Fruit fly (Drosophila melanogaster) whole organism, embryonic: ENCODE results near the gene mRRF2.
A peak's percentile ranks its signal among the peaks of the same experiment; 100 is the strongest.

Experiments
- Atf3 ChIP-seq: fragments of 200-800 bp; sonication (Bioruptor generic); optimal IDR thresholded peaks from 3 replicates; lab custom pipeline; 2016; ENCODE audit warnings: missing biosample characterization, missing genetic modification characterization
- B-H2 ChIP-seq: fragments of 200-800 bp; sonication (Bioruptor generic); optimal IDR thresholded peaks from 2 replicates; lab custom pipeline; 2018; ENCODE audit warnings: missing biosample characterization, mild to moderate bottlenecking, missing genetic modification characterization
- BEAF-32 ChIP-seq: fragments of 200-800 bp; sonication (Bioruptor generic); optimal IDR thresholded peaks from 3 replicates; lab custom pipeline; 2017; ENCODE audit warnings: missing biosample characterization, missing genetic modification characterization, mild to moderate bottlenecking, moderate library complexity, missing genetic modification reagents
- CG10274 ChIP-seq: fragments of 200-800 bp; sonication (Bioruptor generic); optimal IDR thresholded peaks from 3 replicates; lab custom pipeline; 2017; ENCODE audit warnings: missing biosample characterization, mild to moderate bottlenecking, missing genetic modification characterization
- CG10565 ChIP-seq: fragments of 200-800 bp; sonication (Bioruptor generic); optimal IDR thresholded peaks from 3 replicates; lab custom pipeline; 2016; ENCODE audit warnings: missing biosample characterization, mild to moderate bottlenecking, missing genetic modification characterization
- CG11723 ChIP-seq: fragments of 200-800 bp; sonication (Bioruptor generic); optimal IDR thresholded peaks from 2 replicates; lab custom pipeline; 2017; ENCODE audit warnings: missing biosample characterization, mild to moderate bottlenecking, missing genetic modification characterization
- CG17361 ChIP-seq: fragments of 200-800 bp; sonication (Bioruptor generic); IDR thresholded peaks from 3 replicates; pipeline ENCODE4 v1.3.6; 2022; ENCODE audit warnings: missing biosample characterization, missing genetic modification characterization
- CG17802 ChIP-seq: fragments of 200-800 bp; sonication (Bioruptor generic); optimal IDR thresholded peaks from 2 replicates; lab custom pipeline; 2018; ENCODE audit warnings: missing biosample characterization, mild to moderate bottlenecking, missing genetic modification characterization, moderate library complexity
- CG2120 ChIP-seq: fragments of 200-800 bp; sonication (Bioruptor generic); optimal IDR thresholded peaks from 3 replicates; lab custom pipeline; 2016; ENCODE audit warnings: missing biosample characterization, missing genetic modification characterization
- CG2678 ChIP-seq: fragments of 200-800 bp; sonication (Bioruptor generic); optimal IDR thresholded peaks from 3 replicates; lab custom pipeline; 2019; ENCODE audit warnings: missing biosample characterization, mild to moderate bottlenecking, missing genetic modification characterization, moderate library complexity
- CG3065 ChIP-seq: fragments of 200-800 bp; sonication (Bioruptor generic); optimal IDR thresholded peaks from 2 replicates; lab custom pipeline; 2016; ENCODE audit warnings: missing biosample characterization, missing genetic modification characterization
- CG31224 ChIP-seq: fragments of 200-800 bp; sonication (Bioruptor generic); IDR thresholded peaks from 2 replicates; pipeline ENCODE4 v1.3.6; 2022; ENCODE audit warnings: missing biosample characterization, missing genetic modification characterization
- CG33557 ChIP-seq: fragments of 200-800 bp; sonication (Bioruptor generic); optimal IDR thresholded peaks from 2 replicates; lab custom pipeline; 2019; ENCODE audit warnings: missing biosample characterization, mild to moderate bottlenecking, missing genetic modification characterization, moderate library complexity
- CG3838 ChIP-seq: fragments of 200-800 bp; sonication (Bioruptor generic); optimal IDR thresholded peaks from 3 replicates; lab custom pipeline; 2016; ENCODE audit warnings: missing biosample characterization, missing genetic modification characterization
- CG3847 ChIP-seq: fragments of 200-800 bp; sonication (Bioruptor generic); IDR thresholded peaks from 2 replicates; pipeline ENCODE4 v1.3.6; 2022; ENCODE audit warnings: missing biosample characterization, missing genetic modification characterization
- CG4282 ChIP-seq: fragments of 200-800 bp; sonication (Bioruptor generic); optimal IDR thresholded peaks from 2 replicates; lab custom pipeline; 2016; ENCODE audit warnings: missing biosample characterization, missing genetic modification characterization
- CG4424 ChIP-seq: fragments of 200-800 bp; sonication (Bioruptor generic); optimal IDR thresholded peaks from 3 replicates; lab custom pipeline; 2016; ENCODE audit warnings: missing biosample characterization, missing genetic modification characterization
- CG5180 ChIP-seq: fragments of 200-800 bp; sonication (Bioruptor generic); optimal IDR thresholded peaks from 3 replicates; lab custom pipeline; 2017; ENCODE audit warnings: missing biosample characterization, missing genetic modification characterization, mild to moderate bottlenecking, moderate library complexity, missing genetic modification reagents
- CG6654 ChIP-seq: fragments of 200-800 bp; sonication (Bioruptor generic); optimal IDR thresholded peaks from 2 replicates; lab custom pipeline; 2017; ENCODE audit warnings: missing biosample characterization, mild to moderate bottlenecking, missing genetic modification characterization
- CG6854 ChIP-seq: fragments of 200-800 bp; sonication (Bioruptor generic); optimal IDR thresholded peaks from 3 replicates; lab custom pipeline; 2017; ENCODE audit warnings: missing biosample characterization, mild to moderate bottlenecking, missing genetic modification characterization
- D19B ChIP-seq: fragments of 200-800 bp; sonication (Bioruptor generic); optimal IDR thresholded peaks from 2 replicates; lab custom pipeline; 2017; ENCODE audit warnings: missing biosample characterization, mild to moderate bottlenecking, missing genetic modification characterization
- Dbx ChIP-seq: fragments of 200-800 bp; sonication (Bioruptor generic); IDR thresholded peaks from 3 replicates; pipeline ENCODE4 v1.3.6; 2022; ENCODE audit warnings: missing biosample characterization, missing genetic modification characterization
- Dref ChIP-seq: fragments of 200-800 bp; sonication (Bioruptor generic); IDR thresholded peaks from 2 replicates; pipeline ENCODE4 v1.3.6; 2022; ENCODE audit warnings: missing biosample characterization, missing genetic modification characterization
- Fer2 ChIP-seq: fragments of 200-800 bp; sonication (Bioruptor generic); optimal IDR thresholded peaks from 2 replicates; lab custom pipeline; 2018; ENCODE audit warnings: missing biosample characterization, mild to moderate bottlenecking, missing genetic modification characterization, moderate library complexity
- Hr51 ChIP-seq, 2 experiments: fragments of 200-800 bp; sonication (Bioruptor generic); optimal IDR thresholded peaks; 2 replicates in 1 of 2; 3 replicates in 1 of 2; lab custom pipeline; 2016 to 2018; ENCODE audit warnings: missing biosample characterization in 2 of 2, missing genetic modification characterization in 2 of 2, mild to moderate bottlenecking in 1 of 2, moderate library complexity in 1 of 2
- Med ChIP-seq: fragments of 200-800 bp; sonication (Bioruptor generic); peaks from one replicate; lab custom pipeline; 2016; ENCODE audit warnings: missing biosample characterization, missing genetic modification characterization, mild to moderate bottlenecking, inconsistent platforms, moderate library complexity
- Mes4 ChIP-seq: fragments of 200-800 bp; sonication (Bioruptor generic); optimal IDR thresholded peaks from 2 replicates; lab custom pipeline; 2016; ENCODE audit warnings: missing biosample characterization, missing genetic modification characterization
- NC2β ChIP-seq: fragments of 200-800 bp; sonication (Bioruptor generic); optimal IDR thresholded peaks from 2 replicates; lab custom pipeline; 2016; ENCODE audit warnings: missing biosample characterization, missing genetic modification characterization
- NFAT ChIP-seq: fragments of 200-800 bp; sonication (Bioruptor generic); IDR thresholded peaks from 2 replicates; pipeline ENCODE4 v1.3.6; 2022; ENCODE audit warnings: missing biosample characterization, missing genetic modification characterization
- Optix ChIP-seq: fragments of 200-800 bp; sonication (Bioruptor generic); IDR thresholded peaks from 3 replicates; pipeline ENCODE4 v1.3.6; 2022; ENCODE audit warnings: missing biosample characterization, missing genetic modification characterization
- Taf1 ChIP-seq: fragments of 200-800 bp; sonication (Bioruptor generic); IDR thresholded peaks from 2 replicates; pipeline ENCODE4 v1.3.6; 2022; ENCODE audit warnings: missing biosample characterization, missing genetic modification characterization
- Tbp ChIP-seq: fragments of >200 bp; optimal IDR thresholded peaks from 2 replicates; lab custom pipeline; 2018; ENCODE audit warnings: missing biosample characterization, missing genetic modification characterization
- Vsx1 ChIP-seq: fragments of 200-800 bp; sonication (Bioruptor generic); optimal IDR thresholded peaks from 2 replicates; lab custom pipeline; 2017; ENCODE audit warnings: missing biosample characterization, mild to moderate bottlenecking, missing genetic modification characterization, missing genetic modification reagents
- Xrp1 ChIP-seq: fragments of 200-800 bp; sonication (Bioruptor generic); IDR thresholded peaks from 2 replicates; pipeline ENCODE4 v1.3.6; 2022; ENCODE audit warnings: missing biosample characterization, missing genetic modification characterization
- ac ChIP-seq: fragments of 200-800 bp; sonication (Bioruptor generic); optimal IDR thresholded peaks from 3 replicates; lab custom pipeline; 2017; ENCODE audit warnings: missing biosample characterization, mild to moderate bottlenecking, missing genetic modification characterization
- caup ChIP-seq: fragments of 200-800 bp; sonication (Bioruptor generic); optimal IDR thresholded peaks from 3 replicates; lab custom pipeline; 2017; ENCODE audit warnings: missing biosample characterization, mild to moderate bottlenecking, missing genetic modification characterization, moderate library complexity; ENCODE audit not compliant: severe bottlenecking
- ems ChIP-seq: fragments of 200-800 bp; sonication (Bioruptor generic); optimal IDR thresholded peaks from 3 replicates; lab custom pipeline; 2016; ENCODE audit warnings: missing biosample characterization, missing genetic modification characterization
- gem ChIP-seq: fragments of 200-800 bp; sonication (Bioruptor generic); optimal IDR thresholded peaks from 2 replicates; lab custom pipeline; 2019; ENCODE audit warnings: missing biosample characterization, mild to moderate bottlenecking, missing genetic modification characterization, moderate library complexity
- hkb ChIP-seq, 2 experiments: fragments of 200-800 bp in 1 of 2; fragments of >200 bp in 1 of 2; sonication (Bioruptor generic) in 1 of 2; IDR thresholded peaks in 1 of 2; optimal IDR thresholded peaks in 1 of 2; 2 replicates each; pipeline versions ENCODE4 v1.3.6 to Lab custom; 2017 to 2022; ENCODE audit warnings: missing biosample characterization in 1 of 2, missing genetic modification characterization in 1 of 2
- nmo ChIP-seq: fragments of 200-800 bp; sonication (Bioruptor generic); optimal IDR thresholded peaks from 2 replicates; lab custom pipeline; 2018; ENCODE audit warnings: missing biosample characterization, mild to moderate bottlenecking, missing genetic modification characterization, moderate library complexity
- pum ChIP-seq: fragments of 200-800 bp; sonication (Bioruptor generic); optimal IDR thresholded peaks from 2 replicates; lab custom pipeline; 2016; ENCODE audit warnings: missing biosample characterization, missing genetic modification characterization
- rib ChIP-seq: fragments of 200-800 bp; sonication (Bioruptor generic); IDR thresholded peaks from 2 replicates; pipeline ENCODE4 v1.3.6; 2022; ENCODE audit warnings: missing biosample characterization, missing genetic modification characterization
- sens-2 ChIP-seq: fragments of 200-800 bp; sonication (Bioruptor generic); IDR thresholded peaks from 2 replicates; pipeline ENCODE4 v1.3.6; 2022; ENCODE audit warnings: missing biosample characterization, missing genetic modification characterization
- slp2 ChIP-seq: fragments of 200-800 bp; sonication (Bioruptor generic); optimal IDR thresholded peaks from 2 replicates; lab custom pipeline; 2016; ENCODE audit warnings: missing biosample characterization, missing genetic modification characterization
- sob ChIP-seq: fragments of 200-800 bp; sonication (Bioruptor generic); IDR thresholded peaks from 2 replicates; pipeline ENCODE4 v1.3.6; 2022; ENCODE audit warnings: missing biosample characterization, missing genetic modification characterization
- ssp ChIP-seq: fragments of 200-800 bp; sonication (Bioruptor generic); IDR thresholded peaks from 2 replicates; pipeline ENCODE4 v1.3.6; 2022; ENCODE audit warnings: missing biosample characterization, missing genetic modification characterization
- tap ChIP-seq: fragments of 200-800 bp; optimal IDR thresholded peaks from 3 replicates; lab custom pipeline; 2019; ENCODE audit warnings: missing biosample characterization, mild to moderate bottlenecking, missing genetic modification characterization, moderate library complexity
- trh ChIP-seq: fragments of 200-800 bp; sonication (Bioruptor generic); optimal IDR thresholded peaks from 2 replicates; lab custom pipeline; 2016; ENCODE audit warnings: missing biosample characterization, missing genetic modification characterization
- unc-4 ChIP-seq: fragments of 200-800 bp; sonication (Bioruptor generic); IDR thresholded peaks from 2 replicates; pipeline ENCODE4 v1.3.6; 2022; ENCODE audit warnings: missing biosample characterization, missing genetic modification characterization; ENCODE audit not compliant: partially characterized antibody
- vvl ChIP-seq: fragments of 200-800 bp; sonication (Bioruptor generic); IDR thresholded peaks from 2 replicates; pipeline ENCODE4 v1.3.6; 2022; ENCODE audit warnings: missing biosample characterization, missing genetic modification characterization

mRRF2 gene

dm6 chr3R:22626842-22627392 lies 13.4 kb downstream of the mRRF2 start (continued):
- TF ChIP-seq Hr51 (GFP tag; optimal IDR thresholded peaks at IDR 0.05; lab: Kevin White, UChicago): peak; percentile 5 to 18
- peak; percentile 80 for TF ChIP-seq caup (GFP tag; lab: Kevin White, UChicago)
- TF ChIP-seq CG3065: no peak
- TF ChIP-seq CG31224 (GFP tag; lab: Robert Waterston, UW): no peak
- TF ChIP-seq NFAT (GFP tag; lab: Robert Waterston, UW): no peak
- TF ChIP-seq CG3847: no peak
- TF ChIP-seq sens-2 (GFP tag; lab: Robert Waterston, UW): no peak
- TF ChIP-seq CG2120: peak; percentile 59
- peak; percentile 42; the same call in 1 of the 2 replicates for TF ChIP-seq sob (GFP tag; lab: Robert Waterston, UW)
- no peak for TF ChIP-seq pum (GFP tag; lab: Kevin White, UChicago)
- TF ChIP-seq Tbp (GFP tag; lab: Kevin White, UChicago): no peak
- no peak for TF ChIP-seq CG11723 (GFP tag; lab: Kevin White, UChicago)
- no peak for TF ChIP-seq tap (tag; lab: Kevin White, UChicago)
- TF ChIP-seq hkb (optimal IDR thresholded peaks at IDR 0.05; lab: Kevin White, UChicago): no peak
- TF ChIP-seq hkb (GFP tag; IDR thresholded peaks at IDR 0.05; lab: Robert Waterston, UW): peak; percentile 68
- TF ChIP-seq Optix (GFP tag; lab: Robert Waterston, UW): no peak
- TF ChIP-seq CG6654 (GFP tag; lab: Kevin White, UChicago): no peak
- TF ChIP-seq CG3838 (GFP tag; lab: Kevin White, UChicago): no peak
- peak; percentile 45; the same call in 1 of the 2 replicates for TF ChIP-seq Xrp1
- peak; percentile 36 for TF ChIP-seq CG6854 (GFP tag; lab: Kevin White, UChicago)
- TF ChIP-seq ems (GFP tag; lab: Kevin White, UChicago): no peak
- TF ChIP-seq D19B: no peak
- no peak for TF ChIP-seq Dref (GFP tag; lab: Robert Waterston, UW)
- no peak for TF ChIP-seq nmo (GFP tag; lab: Kevin White, UChicago)
- TF ChIP-seq ssp (GFP tag; lab: Robert Waterston, UW): no peak
- TF ChIP-seq vvl (GFP tag; lab: Robert Waterston, UW): peak; percentile 43; the same call in 1 of the 2 replicates
- TF ChIP-seq CG10274 (GFP tag; lab: Kevin White, UChicago): no peak
- peak; percentile 79 for TF ChIP-seq Vsx1
- TF ChIP-seq Taf1: no peak
- TF ChIP-seq CG2678 (tag; lab: Kevin White, UChicago): peak; percentile 63
- TF ChIP-seq B-H2 (GFP tag; lab: Kevin White, UChicago): peak; percentile 46
- TF ChIP-seq CG33557 (GFP tag; lab: Kevin White, UChicago): no peak
- TF ChIP-seq BEAF-32 (GFP tag; lab: Kevin White, UChicago): no peak
- TF ChIP-seq Med (GFP tag; lab: Kevin White, UChicago): peak; percentile 93
- TF ChIP-seq Fer2: no peak
- no peak for TF ChIP-seq CG10565 (GFP tag; lab: Kevin White, UChicago)
- peak; percentile 1 for TF ChIP-seq CG4424 (GFP tag; lab: Kevin White, UChicago)
- TF ChIP-seq Atf3 (GFP tag; lab: Kevin White, UChicago): no peak
- TF ChIP-seq unc-4 (GFP tag; lab: Robert Waterston, UW): no peak
- peak; percentile 18 for TF ChIP-seq slp2 (GFP tag; lab: Kevin White, UChicago)
- TF ChIP-seq trh (GFP tag; lab: Kevin White, UChicago): no peak
- peak; percentile 33 for TF ChIP-seq CG5180 (GFP tag; lab: Kevin White, UChicago)
- TF ChIP-seq NC2β: no peak
- TF ChIP-seq Mes4: no peak
- TF ChIP-seq gem (tag; lab: Kevin White, UChicago): peak; percentile 43
- peak; percentile 11 for TF ChIP-seq CG4282
- TF ChIP-seq Dbx (GFP tag; lab: Robert Waterston, UW): 0 out of 3 replicates have a peak, but pooled peaks have one; percentile 21
- peak; percentile 21; the same call in 1 of the 2 replicates for TF ChIP-seq rib (GFP tag; lab: Robert Waterston, UW)
- TF ChIP-seq CG17802: no peak
- TF ChIP-seq ac: peak; percentile 9
- TF ChIP-seq CG17361 (GFP tag; lab: Robert Waterston, UW): no peak
